Worm (Caenorhabditis elegans) whole organism, young adult: Measurements from ENCODE around the gene W05B2.2.
A peak's percentile ranks its signal among the peaks of the same experiment; 100 is the strongest.

Source experiments
- B0261.1 ChIP-seq: sonication (generic microtip); optimal IDR thresholded peaks from 2 replicates; lab custom pipeline; 2016; ENCODE audit warnings: mild to moderate bottlenecking, missing genetic modification characterization, moderate library complexity, missing compliant biosample characterization
- B0336.3 ChIP-seq: fragments of 200-800 bp; sonication (Bioruptor generic); IDR thresholded peaks from 2 replicates; pipeline ENCODE4 v1.3.6; 2022; ENCODE audit warnings: missing genetic modification characterization, missing compliant biosample characterization
- D2030.7 ChIP-seq: fragments of 200-800 bp; sonication (Bioruptor generic); IDR thresholded peaks from 2 replicates; pipeline ENCODE4 v1.3.6; 2022; ENCODE audit warnings: missing genetic modification reagents, missing genetic modification characterization, missing compliant biosample characterization
- F10E7.11 ChIP-seq: sonication (generic microtip); optimal IDR thresholded peaks from 2 replicates; lab custom pipeline; 2017; ENCODE audit warnings: mild to moderate bottlenecking, missing genetic modification characterization, moderate library complexity, missing compliant biosample characterization
- F33H1.4 ChIP-seq: fragments of 200-800 bp; sonication (Bioruptor generic); IDR thresholded peaks from 2 replicates; pipeline ENCODE4 v1.3.6; 2022; ENCODE audit warnings: missing genetic modification reagents, missing genetic modification characterization, missing compliant biosample characterization
- F39B2.1 ChIP-seq: fragments of 200-800 bp; sonication (Bioruptor generic); IDR thresholded peaks from 2 replicates; pipeline ENCODE4 v1.3.6; 2022; ENCODE audit warnings: missing genetic modification reagents, missing genetic modification characterization, missing compliant biosample characterization
- F49E8.2 ChIP-seq: sonication (generic microtip); optimal IDR thresholded peaks from 3 replicates; lab custom pipeline; 2017; ENCODE audit warnings: missing genetic modification characterization, mild to moderate bottlenecking, missing compliant biosample characterization, antibody characterized with exemption, moderate library complexity; ENCODE audit not compliant: insufficient read depth
- F57A8.1 ChIP-seq: fragments of 200-800 bp; sonication (Bioruptor generic); optimal IDR thresholded peaks from 2 replicates; lab custom pipeline; 2018; ENCODE audit warnings: mild to moderate bottlenecking, missing genetic modification characterization, moderate library complexity, missing compliant biosample characterization
- K11D2.4 ChIP-seq: fragments of 200-800 bp; sonication (Bioruptor generic); IDR thresholded peaks from 2 replicates; pipeline ENCODE4 v1.3.6; 2022; ENCODE audit warnings: missing genetic modification reagents, missing genetic modification characterization, missing compliant biosample characterization
- Y53G8AR.9 ChIP-seq: fragments of 200-800 bp; sonication (Bioruptor generic); conservative IDR thresholded peaks from 2 replicates; pipeline ENCODE4 v1.3.6; 2022; ENCODE audit warnings: missing genetic modification reagents, missing genetic modification characterization, missing compliant biosample characterization
- Y79H2A.3 ChIP-seq: fragments of 200-800 bp; sonication (Bioruptor generic); conservative IDR thresholded peaks from 2 replicates; pipeline ENCODE4 v1.3.6; 2022; ENCODE audit warnings: missing genetic modification reagents, missing genetic modification characterization, missing compliant biosample characterization
- ama-1 ChIP-seq, 3 experiments: fragments of 150-350 bp in 1 of 3; sonication (generic microtip) in 2 of 3; optimal IDR thresholded peaks; 2 replicates each; lab custom pipeline; 2014 to 2018; ENCODE audit warnings: missing biosample characterization in 2 of 3, missing genetic modification characterization in 2 of 3, missing genetic modification reagents in 2 of 3
- aptf-2 ChIP-seq: fragments of 200-800 bp; sonication (Bioruptor generic); conservative IDR thresholded peaks from 2 replicates; pipeline ENCODE4 v1.3.6; 2022; ENCODE audit warnings: missing genetic modification reagents, missing genetic modification characterization, missing compliant biosample characterization
- aptf-3 ChIP-seq: fragments of 200-800 bp; sonication (Bioruptor generic); IDR thresholded peaks from 2 replicates; pipeline ENCODE4 v1.3.6; 2022; ENCODE audit warnings: missing genetic modification characterization, missing compliant biosample characterization
- attf-3 ChIP-seq: fragments of 200-800 bp; sonication (Bioruptor generic); conservative IDR thresholded peaks from 2 replicates; pipeline ENCODE4 v1.3.6; 2022; ENCODE audit warnings: missing genetic modification reagents, missing genetic modification characterization, missing compliant biosample characterization
- attf-6 ChIP-seq: fragments of 200-800 bp; sonication (Bioruptor generic); IDR thresholded peaks from 2 replicates; pipeline ENCODE4 v1.3.6; 2022; ENCODE audit warnings: missing genetic modification reagents, missing genetic modification characterization, missing compliant biosample characterization
- bed-2 ChIP-seq: fragments of 200-800 bp; sonication (Bioruptor generic); IDR thresholded peaks from 2 replicates; pipeline ENCODE4 v1.3.6; 2022; ENCODE audit warnings: missing genetic modification reagents, missing genetic modification characterization, missing compliant biosample characterization
- ceh-100 ChIP-seq: fragments of 200-800 bp; sonication (Bioruptor generic); IDR thresholded peaks from 2 replicates; pipeline ENCODE4 v1.3.6; 2022; ENCODE audit warnings: missing genetic modification reagents, missing genetic modification characterization, missing compliant biosample characterization
- ceh-91 ChIP-seq: fragments of 200-800 bp; sonication (Bioruptor generic); IDR thresholded peaks from 2 replicates; pipeline ENCODE4 v1.3.6; 2022; ENCODE audit warnings: missing genetic modification reagents, missing genetic modification characterization, missing compliant biosample characterization
- dpl-1 ChIP-seq: fragments of 150-350 bp; optimal IDR thresholded peaks from 2 replicates; lab custom pipeline; 2014; ENCODE audit warnings: missing biosample characterization, missing genetic modification reagents, missing genetic modification characterization
- ekl-4 ChIP-seq: fragments of 200-800 bp; sonication (Bioruptor generic); IDR thresholded peaks from 2 replicates; pipeline ENCODE4 v1.3.6; 2022; ENCODE audit warnings: missing genetic modification reagents, missing genetic modification characterization, missing compliant biosample characterization
- hmg-1.2 ChIP-seq: fragments of 200-800 bp; sonication (Bioruptor generic); IDR thresholded peaks from 2 replicates; pipeline ENCODE4 v1.3.6; 2022; ENCODE audit warnings: missing genetic modification reagents, missing genetic modification characterization, missing compliant biosample characterization
- hmg-20 ChIP-seq: fragments of 200-800 bp; sonication (Bioruptor generic); IDR thresholded peaks from 2 replicates; pipeline ENCODE4 v1.3.6; 2022; ENCODE audit warnings: missing genetic modification reagents, missing genetic modification characterization, missing compliant biosample characterization
- hrde-1 ChIP-seq: sonication (generic microtip); optimal IDR thresholded peaks from 2 replicates; lab custom pipeline; 2016; ENCODE audit warnings: missing genetic modification characterization, mild to moderate bottlenecking, missing compliant biosample characterization, moderate library complexity, missing genotype, missing genetic modification reagents, borderline replicate concordance
- lag-1 ChIP-seq: fragments of 200-800 bp; sonication (Bioruptor generic); IDR thresholded peaks from 2 replicates; pipeline ENCODE4 v1.3.6; 2022; ENCODE audit warnings: missing genetic modification reagents, missing genetic modification characterization, missing compliant biosample characterization
- let-526 ChIP-seq: fragments of 200-800 bp; sonication (Bioruptor generic); IDR thresholded peaks from 2 replicates; pipeline ENCODE4 v1.3.6; 2022; ENCODE audit warnings: missing genetic modification reagents, missing genetic modification characterization, missing compliant biosample characterization
- lin-26 ChIP-seq: fragments of 200-800 bp; sonication (Bioruptor generic); IDR thresholded peaks from 2 replicates; pipeline ENCODE4 v1.3.6; 2022; ENCODE audit warnings: missing genetic modification reagents, missing genetic modification characterization, missing compliant biosample characterization
- lin-54 ChIP-seq: fragments of 200-800 bp; sonication (Bioruptor generic); optimal IDR thresholded peaks from 2 replicates; lab custom pipeline; 2018; ENCODE audit warnings: mild to moderate bottlenecking, missing genetic modification characterization, missing compliant biosample characterization
- lir-1 ChIP-seq: fragments of 200-800 bp; sonication (Bioruptor generic); conservative IDR thresholded peaks from 2 replicates; pipeline ENCODE4 v1.3.6; 2022; ENCODE audit warnings: missing genetic modification reagents, missing genetic modification characterization, missing compliant biosample characterization
- madf-6 ChIP-seq: fragments of 200-800 bp; sonication (Bioruptor generic); IDR thresholded peaks from 2 replicates; pipeline ENCODE4 v1.3.6; 2022; ENCODE audit warnings: missing genetic modification reagents, missing genetic modification characterization, missing compliant biosample characterization
- mcd-1 ChIP-seq: fragments of 200-800 bp; sonication (Bioruptor generic); IDR thresholded peaks from 2 replicates; pipeline ENCODE4 v1.3.6; 2022; ENCODE audit warnings: missing genetic modification reagents, missing genetic modification characterization, missing compliant biosample characterization
- mes-4 ChIP-seq: sonication (generic microtip); optimal IDR thresholded peaks from 2 replicates; lab custom pipeline; 2016; ENCODE audit warnings: missing genotype, missing genetic modification characterization, missing compliant biosample characterization
- mxl-1 ChIP-seq: sonication (generic microtip); optimal IDR thresholded peaks from 2 replicates; lab custom pipeline; 2016; ENCODE audit warnings: missing genetic modification characterization, missing compliant biosample characterization
- nfyb-1 ChIP-seq: fragments of 200-800 bp; sonication (Bioruptor generic); IDR thresholded peaks from 2 replicates; pipeline ENCODE4 v1.3.6; 2022; ENCODE audit warnings: missing genetic modification reagents, missing genetic modification characterization, missing compliant biosample characterization
- pha-4 ChIP-seq: fragments of 150-350 bp; sonication (generic microtip); optimal IDR thresholded peaks from 2 replicates; lab custom pipeline; 2014; ENCODE audit warnings: missing biosample characterization, missing genetic modification reagents, missing genetic modification characterization
- sea-2 ChIP-seq: fragments of 200-800 bp; sonication (Bioruptor generic); IDR thresholded peaks from 2 replicates; pipeline ENCODE4 v1.3.6; 2022; ENCODE audit warnings: missing genetic modification characterization, missing compliant biosample characterization
- snpc-1.3 ChIP-seq: sonication (generic microtip); optimal IDR thresholded peaks from 2 replicates; lab custom pipeline; 2017; ENCODE audit warnings: missing genetic modification characterization, mild to moderate bottlenecking, missing compliant biosample characterization, antibody characterized with exemption, moderate library complexity, missing genotype, missing genetic modification reagents; ENCODE audit not compliant: insufficient read depth
- snpc-3.4 ChIP-seq: sonication (generic microtip); optimal IDR thresholded peaks from 2 replicates; lab custom pipeline; 2017; ENCODE audit warnings: missing genetic modification characterization, mild to moderate bottlenecking, missing compliant biosample characterization, antibody characterized with exemption, moderate library complexity, missing genotype, missing genetic modification reagents
- somi-1 ChIP-seq: fragments of 200-800 bp; sonication (Bioruptor generic); optimal IDR thresholded peaks from 2 replicates; lab custom pipeline; 2018; ENCODE audit warnings: mild to moderate bottlenecking, missing genetic modification characterization, missing compliant biosample characterization
- sptf-2 ChIP-seq: fragments of 200-800 bp; sonication (Bioruptor generic); optimal IDR thresholded peaks from 2 replicates; lab custom pipeline; 2018; ENCODE audit warnings: mild to moderate bottlenecking, missing genetic modification characterization, missing compliant biosample characterization
- tbp1 ChIP-seq: fragments of 200-800 bp; sonication (Bioruptor generic); optimal IDR thresholded peaks from 2 replicates; lab custom pipeline; 2018; ENCODE audit warnings: mild to moderate bottlenecking, missing genetic modification characterization, missing compliant biosample characterization
- tlf-1 ChIP-seq: fragments of 200-800 bp; sonication (Bioruptor generic); optimal IDR thresholded peaks from 2 replicates; lab custom pipeline; 2018; ENCODE audit warnings: mild to moderate bottlenecking, missing genetic modification characterization, missing compliant biosample characterization
- unc-130 ChIP-seq: sonication (generic microtip); optimal IDR thresholded peaks from 2 replicates; lab custom pipeline; 2016; ENCODE audit warnings: missing genetic modification reagents, missing genetic modification characterization, missing compliant biosample characterization
- unc-62 ChIP-seq: fragments of 150-350 bp; optimal IDR thresholded peaks from 2 replicates; lab custom pipeline; 2014; ENCODE audit warnings: missing biosample characterization, missing genetic modification reagents, missing genetic modification characterization
- ztf-6 ChIP-seq: fragments of 200-800 bp; sonication (Bioruptor generic); IDR thresholded peaks from 2 replicates; pipeline ENCODE4 v1.3.6; 2022; ENCODE audit warnings: missing genetic modification reagents, missing genetic modification characterization, missing compliant biosample characterization

Gene W05B2.2

ce11 chrIII:11008869-11009268 is 42.0 kb upstream of the W05B2.2 start, which contains the start of gene exos-1:
TSS of gene exos-1 (plus strand) at chrIII:11009043.
- TF ChIP-seq Y53G8AR.9 = peak; percentile 71; the same call in 1 of the 2 replicates
- TF ChIP-seq tlf-1 = peak; percentile 11
- TF ChIP-seq K11D2.4 (GFP tag; lab: Robert Waterston, UW) = no peak
- TF ChIP-seq lin-54 (GFP tag; lab: Kevin White, UChicago) = peak; percentile 37
- peak; percentile 33; the same call in 1 of the 2 replicates for TF ChIP-seq attf-3 (GFP tag; lab: Robert Waterston, UW)
- TF ChIP-seq ztf-6 (GFP tag; lab: Robert Waterston, UW) = no peak
- TF ChIP-seq hmg-1.2 (GFP tag; lab: Robert Waterston, UW) = 0 out of 2 replicates have a peak, but pooled peaks have one; percentile 9
- TF ChIP-seq F57A8.1 (GFP tag; lab: Kevin White, UChicago) = no peak
- TF ChIP-seq mcd-1 (GFP tag; lab: Robert Waterston, UW) = peak; percentile 50
- peak; percentile 56; the same call in 1 of the 2 replicates for TF ChIP-seq lin-26 (GFP tag; lab: Robert Waterston, UW)
- peak; percentile 66 for TF ChIP-seq madf-6 (GFP tag; lab: Robert Waterston, UW)
- TF ChIP-seq F10E7.11 = no peak
- TF ChIP-seq nfyb-1 (GFP tag; lab: Robert Waterston, UW) = 0 out of 2 replicates have a peak, but pooled peaks have one; percentile 33
- peak; percentile 45 for TF ChIP-seq attf-6 (GFP tag; lab: Robert Waterston, UW)
- peak; percentile 23; the same call in 1 of the 2 replicates for TF ChIP-seq ceh-91 (GFP tag; lab: Robert Waterston, UW)
- peak; percentile 75 for TF ChIP-seq ekl-4 (GFP tag; lab: Robert Waterston, UW)
- no peak for TF ChIP-seq ceh-100
- TF ChIP-seq B0336.3 (GFP tag; lab: Robert Waterston, UW) = peak; percentile 81
- TF ChIP-seq aptf-2 (GFP tag; lab: Robert Waterston, UW) = no peak

ce11 chrIII:11007552-11008272 is 40.8 kb upstream of the W05B2.2 start, which contains the start of the genes fipr-17 and Y48A6B.3:
TSS of gene fipr-17 (minus strand) at chrIII:11007602.
TSS of gene Y48A6B.3 (plus strand) at chrIII:11008222.
- TF ChIP-seq F57A8.1 (GFP tag; lab: Kevin White, UChicago) = no peak
- no peak for TF ChIP-seq aptf-3 (GFP tag; lab: Robert Waterston, UW)
- TF ChIP-seq hrde-1 = no peak
- no peak for TF ChIP-seq lag-1 (GFP tag; lab: Robert Waterston, UW)
- TF ChIP-seq dpl-1 (GFP tag; lab: Kevin White, UChicago) = peak; percentile 91
- TF ChIP-seq F33H1.4 (GFP tag; lab: Robert Waterston, UW) = peak; percentile 76
- TF ChIP-seq tbp1 (GFP tag; lab: Kevin White, UChicago) = peak; percentile 65
- TF ChIP-seq pha-4 = peak; percentile 62
- no peak for TF ChIP-seq B0261.1 (tag; lab: Kevin White, UChicago)
- TF ChIP-seq F39B2.1 (GFP tag; lab: Robert Waterston, UW) = no peak
- TF ChIP-seq D2030.7 = peak; percentile 87
- no peak for TF ChIP-seq sea-2 (GFP tag; lab: Robert Waterston, UW)
- no peak for TF ChIP-seq somi-1 (GFP tag; lab: Kevin White, UChicago)
- TF ChIP-seq bed-2 (GFP tag; lab: Robert Waterston, UW) = no peak
- no peak for TF ChIP-seq let-526
- peak; percentile 69 for TF ChIP-seq snpc-3.4
- TF ChIP-seq lir-1 (GFP tag; lab: Robert Waterston, UW) = 0 out of 2 replicates have a peak, but pooled peaks have one; percentile 13
- TF ChIP-seq sptf-2 (GFP tag; lab: Kevin White, UChicago) = no peak
- no peak for TF ChIP-seq ama-1 (optimal IDR thresholded peaks at IDR 0.05; lab: Kevin White, UChicago)
- no peak for TF ChIP-seq ama-1 (GFP tag; optimal IDR thresholded peaks at IDR 0.05; lab: Kevin White, UChicago)
- TF ChIP-seq F10E7.11 = no peak
- peak; percentile 69 for TF ChIP-seq F49E8.2 (tag; lab: Kevin White, UChicago)
- TF ChIP-seq mxl-1 (tag; lab: Kevin White, UChicago) = no peak
- TF ChIP-seq hmg-20 (GFP tag; lab: Robert Waterston, UW) = no peak
- no peak for TF ChIP-seq unc-130
- TF ChIP-seq mes-4 (tag; lab: Kevin White, UChicago) = no peak
- peak; percentile 23 for TF ChIP-seq snpc-1.3 (tag; lab: Kevin White, UChicago)
- TF ChIP-seq Y79H2A.3 = no peak
- TF ChIP-seq unc-62 (GFP tag; lab: Kevin White, UChicago) = no peak
- no peak for TF ChIP-seq ztf-6 (GFP tag; lab: Robert Waterston, UW)
